Worm (Caenorhabditis elegans) whole organism, young adult: ENCODE measurements around the gene stip-1.

Source experiments
- B0019.2 ChIP-seq: fragments of 200-800 bp; sonication (Bioruptor generic); conservative IDR thresholded peaks from 2 replicates; pipeline ENCODE4 v1.3.6; 2022; ENCODE audit warnings: missing genetic modification reagents, missing genetic modification characterization, missing compliant biosample characterization
- C06A6.2 ChIP-seq: fragments of 200-800 bp; sonication (Bioruptor generic); conservative IDR thresholded peaks from 2 replicates; pipeline ENCODE4 v1.3.6; 2022; ENCODE audit warnings: missing genetic modification characterization, missing compliant biosample characterization
- D2030.7 ChIP-seq: fragments of 200-800 bp; sonication (Bioruptor generic); IDR thresholded peaks from 2 replicates; pipeline ENCODE4 v1.3.6; 2022; ENCODE audit warnings: missing genetic modification reagents, missing genetic modification characterization, missing compliant biosample characterization
- F37B4.10 ChIP-seq: fragments of 200-800 bp; sonication (Bioruptor generic); IDR thresholded peaks from 2 replicates; pipeline ENCODE4 v1.3.6; 2022; ENCODE audit warnings: missing genetic modification characterization, missing compliant biosample characterization
- F49E8.2 ChIP-seq: sonication (generic microtip); optimal IDR thresholded peaks from 3 replicates; lab custom pipeline; 2017; ENCODE audit warnings: missing genetic modification characterization, mild to moderate bottlenecking, missing compliant biosample characterization, antibody characterized with exemption, moderate library complexity; ENCODE audit not compliant: insufficient read depth
- K12H6.12 ChIP-seq: fragments of 200-800 bp; sonication (Bioruptor generic); optimal IDR thresholded peaks from 2 replicates; lab custom pipeline; 2018; ENCODE audit warnings: mild to moderate bottlenecking, missing genetic modification characterization, missing compliant biosample characterization
- Y53F4B.3 ChIP-seq: fragments of 200-800 bp; sonication (Bioruptor generic); IDR thresholded peaks from 2 replicates; pipeline ENCODE4 v1.3.6; 2022; ENCODE audit warnings: missing genetic modification reagents, missing genetic modification characterization, missing compliant biosample characterization
- Y67H2A.10 ChIP-seq: fragments of 200-800 bp; sonication (Bioruptor generic); conservative IDR thresholded peaks from 2 replicates; pipeline ENCODE4 v1.3.6; 2022; ENCODE audit warnings: missing genetic modification reagents, missing genetic modification characterization, missing compliant biosample characterization
- Y79H2A.3 ChIP-seq: fragments of 200-800 bp; sonication (Bioruptor generic); conservative IDR thresholded peaks from 2 replicates; pipeline ENCODE4 v1.3.6; 2022; ENCODE audit warnings: missing genetic modification reagents, missing genetic modification characterization, missing compliant biosample characterization
- Y95B8A.8 ChIP-seq: fragments of 200-800 bp; sonication (Bioruptor generic); IDR thresholded peaks from 2 replicates; pipeline ENCODE4 v1.3.6; 2022; ENCODE audit warnings: missing genetic modification reagents, missing genetic modification characterization, missing compliant biosample characterization
- ama-1 ChIP-seq, 3 experiments: fragments of 150-350 bp in 1 of 3; sonication (generic microtip) in 2 of 3; optimal IDR thresholded peaks; 2 replicates each; lab custom pipeline; 2014 to 2018; ENCODE audit warnings: missing biosample characterization in 2 of 3, missing genetic modification characterization in 2 of 3, missing genetic modification reagents in 2 of 3
- aptf-3 ChIP-seq: fragments of 200-800 bp; sonication (Bioruptor generic); IDR thresholded peaks from 2 replicates; pipeline ENCODE4 v1.3.6; 2022; ENCODE audit warnings: missing genetic modification characterization, missing compliant biosample characterization
- atf-7 ChIP-seq: sonication (generic microtip); optimal IDR thresholded peaks from 2 replicates; lab custom pipeline; 2017; ENCODE audit warnings: mild to moderate bottlenecking, missing genetic modification characterization, missing compliant biosample characterization
- attf-3 ChIP-seq: fragments of 200-800 bp; sonication (Bioruptor generic); conservative IDR thresholded peaks from 2 replicates; pipeline ENCODE4 v1.3.6; 2022; ENCODE audit warnings: missing genetic modification reagents, missing genetic modification characterization, missing compliant biosample characterization
- bed-2 ChIP-seq: fragments of 200-800 bp; sonication (Bioruptor generic); IDR thresholded peaks from 2 replicates; pipeline ENCODE4 v1.3.6; 2022; ENCODE audit warnings: missing genetic modification reagents, missing genetic modification characterization, missing compliant biosample characterization
- ceh-100 ChIP-seq: fragments of 200-800 bp; sonication (Bioruptor generic); IDR thresholded peaks from 2 replicates; pipeline ENCODE4 v1.3.6; 2022; ENCODE audit warnings: missing genetic modification reagents, missing genetic modification characterization, missing compliant biosample characterization
- ceh-79 ChIP-seq: sonication (generic microtip); optimal IDR thresholded peaks from 2 replicates; lab custom pipeline; 2017; ENCODE audit warnings: mild to moderate bottlenecking, missing genetic modification characterization, missing compliant biosample characterization
- die-1 ChIP-seq: sonication (generic microtip); optimal IDR thresholded peaks from 2 replicates; lab custom pipeline; 2016; ENCODE audit warnings: missing genotype, mild to moderate bottlenecking, missing genetic modification characterization, missing compliant biosample characterization
- dox-1 ChIP-seq: fragments of 200-800 bp; sonication (Bioruptor generic); IDR thresholded peaks from 2 replicates; pipeline ENCODE4 v1.3.6; 2022; ENCODE audit warnings: missing genetic modification reagents, missing genetic modification characterization, missing compliant biosample characterization
- dpff-1 ChIP-seq: sonication (generic microtip); optimal IDR thresholded peaks from 2 replicates; lab custom pipeline; 2017; ENCODE audit warnings: mild to moderate bottlenecking, missing genetic modification characterization, missing compliant biosample characterization
- dpl-1 ChIP-seq: fragments of 150-350 bp; optimal IDR thresholded peaks from 2 replicates; lab custom pipeline; 2014; ENCODE audit warnings: missing biosample characterization, missing genetic modification reagents, missing genetic modification characterization
- egl-18 ChIP-seq: fragments of 200-800 bp; sonication (Bioruptor generic); IDR thresholded peaks from 2 replicates; pipeline ENCODE4 v1.3.6; 2022; ENCODE audit warnings: missing genetic modification reagents, missing genetic modification characterization, missing compliant biosample characterization
- egl-44 ChIP-seq: fragments of 200-800 bp; sonication (Bioruptor generic); IDR thresholded peaks from 2 replicates; pipeline ENCODE4 v1.3.6; 2022; ENCODE audit warnings: missing genetic modification reagents, missing genetic modification characterization, missing compliant biosample characterization
- egrh-3 ChIP-seq: fragments of 200-800 bp; sonication (Bioruptor generic); IDR thresholded peaks from 2 replicates; pipeline ENCODE4 v1.3.6; 2022; ENCODE audit warnings: missing genetic modification reagents, missing genetic modification characterization, missing compliant biosample characterization
- him-1 ChIP-seq: sonication (generic microtip); optimal IDR thresholded peaks from 2 replicates; lab custom pipeline; 2016; ENCODE audit warnings: missing genotype, missing genetic modification reagents, missing genetic modification characterization, missing compliant biosample characterization
- hlh-12 ChIP-seq: sonication (generic microtip); optimal IDR thresholded peaks from 2 replicates; lab custom pipeline; 2016; ENCODE audit warnings: missing genetic modification characterization, missing compliant biosample characterization
- hmg-1.2 ChIP-seq: fragments of 200-800 bp; sonication (Bioruptor generic); IDR thresholded peaks from 2 replicates; pipeline ENCODE4 v1.3.6; 2022; ENCODE audit warnings: missing genetic modification reagents, missing genetic modification characterization, missing compliant biosample characterization
- hmg-20 ChIP-seq: fragments of 200-800 bp; sonication (Bioruptor generic); IDR thresholded peaks from 2 replicates; pipeline ENCODE4 v1.3.6; 2022; ENCODE audit warnings: missing genetic modification reagents, missing genetic modification characterization, missing compliant biosample characterization
- let-607 ChIP-seq, 2 experiments: fragments of 200-800 bp in 1 of 2; sonication (Bioruptor generic) in 1 of 2; sonication (generic microtip) in 1 of 2; optimal IDR thresholded peaks; 2 replicates each; lab custom pipeline; 2016 to 2018; ENCODE audit warnings: mild to moderate bottlenecking in 2 of 2, missing compliant biosample characterization in 2 of 2, missing genetic modification characterization in 2 of 2, moderate library complexity in 2 of 2, missing genotype in 1 of 2
- lin-35 ChIP-seq, 3 experiments: fragments of 150-350 bp in 2 of 3; sonication (generic microtip) in 1 of 3; optimal IDR thresholded peaks; 2 replicates each; lab custom pipeline; 2014 to 2018; ENCODE audit warnings: missing biosample characterization in 3 of 3, missing genetic modification characterization in 3 of 3, missing genetic modification reagents in 3 of 3
- lin-40 ChIP-seq: sonication (generic microtip); optimal IDR thresholded peaks from 2 replicates; lab custom pipeline; 2016; ENCODE audit warnings: missing genetic modification characterization, mild to moderate bottlenecking, missing compliant biosample characterization, missing genotype, missing genetic modification reagents
- lin-54 ChIP-seq: fragments of 200-800 bp; sonication (Bioruptor generic); optimal IDR thresholded peaks from 2 replicates; lab custom pipeline; 2018; ENCODE audit warnings: mild to moderate bottlenecking, missing genetic modification characterization, missing compliant biosample characterization
- lsy-27 ChIP-seq: sonication (generic microtip); optimal IDR thresholded peaks from 2 replicates; lab custom pipeline; 2017; ENCODE audit warnings: missing genetic modification characterization, mild to moderate bottlenecking, missing compliant biosample characterization, antibody characterized with exemption, missing genotype, borderline replicate concordance; ENCODE audit not compliant: insufficient read depth
- mcd-1 ChIP-seq: fragments of 200-800 bp; sonication (Bioruptor generic); IDR thresholded peaks from 2 replicates; pipeline ENCODE4 v1.3.6; 2022; ENCODE audit warnings: missing genetic modification reagents, missing genetic modification characterization, missing compliant biosample characterization
- nhr-179 ChIP-seq: sonication (generic microtip); optimal IDR thresholded peaks from 2 replicates; lab custom pipeline; 2016; ENCODE audit warnings: mild to moderate bottlenecking, missing genetic modification characterization, missing compliant biosample characterization
- nhr-27 ChIP-seq: fragments of 200-800 bp; sonication (Bioruptor generic); optimal IDR thresholded peaks from 2 replicates; lab custom pipeline; 2018; ENCODE audit warnings: mild to moderate bottlenecking, missing genetic modification characterization, moderate library complexity, missing compliant biosample characterization
- rcor-1 ChIP-seq: fragments of 200-800 bp; sonication (Bioruptor generic); IDR thresholded peaks from 2 replicates; pipeline ENCODE4 v1.3.6; 2022; ENCODE audit warnings: missing genetic modification reagents, missing genetic modification characterization, missing compliant biosample characterization
- rpc-1 ChIP-seq, 2 experiments: fragments of 150-350 bp in 1 of 2; sonication (generic microtip) in 1 of 2; optimal IDR thresholded peaks; 2 replicates each; lab custom pipeline; 2014 to 2018; ENCODE audit warnings: missing biosample characterization in 1 of 2, missing genetic modification characterization in 1 of 2, missing genetic modification reagents in 1 of 2, missing genotype in 1 of 2
- sdz-38 ChIP-seq: sonication (generic microtip); optimal IDR thresholded peaks from 2 replicates; lab custom pipeline; 2016; ENCODE audit warnings: missing genotype, missing genetic modification characterization, missing compliant biosample characterization
- snpc-1.3 ChIP-seq: sonication (generic microtip); optimal IDR thresholded peaks from 2 replicates; lab custom pipeline; 2017; ENCODE audit warnings: missing genetic modification characterization, mild to moderate bottlenecking, missing compliant biosample characterization, antibody characterized with exemption, moderate library complexity, missing genotype, missing genetic modification reagents; ENCODE audit not compliant: insufficient read depth
- somi-1 ChIP-seq: fragments of 200-800 bp; sonication (Bioruptor generic); optimal IDR thresholded peaks from 2 replicates; lab custom pipeline; 2018; ENCODE audit warnings: mild to moderate bottlenecking, missing genetic modification characterization, missing compliant biosample characterization
- tbx-9 ChIP-seq: sonication (generic microtip); optimal IDR thresholded peaks from 2 replicates; lab custom pipeline; 2016; ENCODE audit warnings: borderline replicate concordance, missing genetic modification characterization, inconsistent platforms, missing compliant biosample characterization
- zfh-2 ChIP-seq: fragments of 200-800 bp; sonication (Bioruptor generic); conservative IDR thresholded peaks from 2 replicates; pipeline ENCODE4 v1.3.6; 2022; ENCODE audit warnings: missing genetic modification reagents, missing genetic modification characterization, missing compliant biosample characterization
- ztf-22 ChIP-seq: fragments of 200-800 bp; sonication (Bioruptor generic); optimal IDR thresholded peaks from 2 replicates; lab custom pipeline; 2018; ENCODE audit warnings: mild to moderate bottlenecking, missing genetic modification characterization, moderate library complexity, missing compliant biosample characterization
- ztf-26 ChIP-seq: sonication (generic microtip); optimal IDR thresholded peaks from 2 replicates; lab custom pipeline; 2017; ENCODE audit warnings: missing genetic modification characterization, missing compliant biosample characterization
- ztf-6 ChIP-seq: fragments of 200-800 bp; sonication (Bioruptor generic); IDR thresholded peaks from 2 replicates; pipeline ENCODE4 v1.3.6; 2022; ENCODE audit warnings: missing genetic modification reagents, missing genetic modification characterization, missing compliant biosample characterization

stip-1 gene

DNA sequence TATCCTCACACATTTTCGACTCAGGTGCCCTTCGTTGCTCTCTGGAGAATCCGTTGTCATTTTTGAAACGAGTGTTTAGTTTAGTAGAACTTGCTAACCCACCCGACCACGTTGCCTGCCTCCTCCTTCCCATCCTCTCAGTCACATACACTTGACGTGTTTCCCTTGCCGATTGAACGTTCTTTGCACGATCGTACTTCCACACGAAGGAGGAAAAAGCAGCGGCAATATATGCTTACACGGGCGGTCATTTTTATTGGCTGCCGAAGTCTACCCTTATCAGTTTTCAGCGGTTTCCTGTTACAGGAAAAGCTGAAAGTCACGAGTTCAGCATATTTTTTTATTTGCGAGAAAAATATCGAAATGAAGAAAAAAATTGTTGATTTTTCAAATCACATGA, 40.0 kb upstream of the stip-1 start (continued):
- TF ChIP-seq nhr-27 (tag; lab: Kevin White, UChicago) = no peak
- TF ChIP-seq Y95B8A.8 (GFP tag; lab: Robert Waterston, UW) = no peak

DNA sequence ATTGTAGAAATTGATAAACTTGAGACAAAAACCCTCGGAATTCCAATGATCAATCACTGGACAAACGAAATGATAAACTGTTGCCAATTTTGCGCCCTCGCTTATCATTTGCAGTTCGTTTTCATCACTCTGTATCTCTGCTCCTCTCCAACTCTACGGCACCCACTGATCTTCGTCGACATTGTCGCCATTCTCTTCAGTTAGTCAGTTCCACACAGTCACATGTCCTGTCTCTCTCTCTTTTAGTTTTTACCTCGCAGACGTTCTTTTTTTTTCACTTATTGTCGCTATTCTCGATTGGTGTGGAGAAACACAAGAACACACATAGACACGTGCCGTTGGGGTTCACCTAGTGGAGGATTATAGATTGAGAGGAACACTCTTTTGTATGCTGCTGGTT, 39.2 kb upstream of the stip-1 start:
- TF ChIP-seq ztf-22 (GFP tag; lab: Kevin White, UChicago) (peak; percentile 88), ceh-100 (GFP tag; lab: Robert Waterston, UW) (no peak), snpc-1.3 (tag; lab: Kevin White, UChicago) (no peak), lin-40 (peak; percentile 75), Y67H2A.10 (GFP tag; lab: Robert Waterston, UW) (no peak), B0019.2 (no peak), egl-44 (GFP tag; lab: Robert Waterston, UW) (peak; percentile 66; the same call in 1 of the 2 replicates), rcor-1 (GFP tag; lab: Robert Waterston, UW) (0 out of 2 replicates have a peak, but pooled peaks have one; percentile 6), ceh-79 (no peak), F37B4.10 (no peak), dpff-1 (no peak), nhr-179 (no peak), attf-3 (GFP tag; lab: Robert Waterston, UW) (no peak), ztf-26 (tag; lab: Kevin White, UChicago) (peak; percentile 89), F49E8.2 (no peak), ama-1 (optimal IDR thresholded peaks at IDR 0.05; lab: Kevin White, UChicago) (no peak), ama-1 (GFP tag; optimal IDR thresholded peaks at IDR 0.05; lab: Kevin White, UChicago) (no peak), atf-7 (tag; lab: Kevin White, UChicago) (peak; percentile 50), lin-35 (GFP tag; optimal IDR thresholded peaks at IDR 0.05; lab: Kevin White, UChicago) (no peak), egl-18 (GFP tag; lab: Robert Waterston, UW) (no peak), let-607 (tag; optimal IDR thresholded peaks at IDR 0.05; lab: Kevin White, UChicago) (peak; percentile 64 to 67), aptf-3 (GFP tag; lab: Robert Waterston, UW) (no peak), sdz-38 (tag; lab: Kevin White, UChicago) (no peak), mcd-1 (GFP tag; lab: Robert Waterston, UW) (peak; percentile 34), Y79H2A.3 (no peak), him-1 (tag; lab: Kevin White, UChicago) (no peak), hlh-12 (tag; lab: Kevin White, UChicago) (no peak), C06A6.2 (GFP tag; lab: Robert Waterston, UW) (peak; percentile 45; the same call in 1 of the 2 replicates), hmg-20 (GFP tag; lab: Robert Waterston, UW) (no peak), Y53F4B.3 (no peak), somi-1 (GFP tag; lab: Kevin White, UChicago) (peak; percentile 92), ztf-6 (GFP tag; lab: Robert Waterston, UW) (no peak), lin-54 (GFP tag; lab: Kevin White, UChicago) (peak; percentile 42), dpl-1 (GFP tag; lab: Kevin White, UChicago) (no peak), bed-2 (GFP tag; lab: Robert Waterston, UW) (no peak), hmg-1.2 (peak; percentile 51; the same call in 1 of the 2 replicates), rpc-1 (optimal IDR thresholded peaks at IDR 0.05; lab: Kevin White, UChicago) (no peak), rpc-1 (tag; optimal IDR thresholded peaks at IDR 0.05; lab: Kevin White, UChicago) (no peak), die-1 (tag; lab: Kevin White, UChicago) (peak; percentile 65), egrh-3 (no peak), D2030.7 (GFP tag; lab: Robert Waterston, UW) (no peak), zfh-2 (GFP tag; lab: Robert Waterston, UW) (no peak), K12H6.12 (tag; lab: Kevin White, UChicago) (peak; percentile 43), tbx-9 (tag; lab: Kevin White, UChicago) (no peak), lsy-27 (tag; lab: Kevin White, UChicago) (no peak), dox-1 (GFP tag; lab: Robert Waterston, UW) (peak; percentile 48; the same call in 1 of the 2 replicates)
